Worm (Caenorhabditis elegans) whole organism, L3 larva: ENCODE measurements around the gene C44B9.3.

Experiments used
- R02D3.7 ChIP-seq: fragments of 150-350 bp; optimal IDR thresholded peaks from 2 replicates; lab custom pipeline; 2014; ENCODE audit warnings: missing biosample characterization, missing genetic modification characterization
- ZK546.5 ChIP-seq: sonication (generic microtip); optimal IDR thresholded peaks from 2 replicates; lab custom pipeline; 2017; ENCODE audit warnings: missing biosample characterization, missing genetic modification characterization
- ama-1 ChIP-seq: fragments of 150-350 bp; optimal IDR thresholded peaks from 2 replicates; lab custom pipeline; 2018
- ceh-16 ChIP-seq: sonication (generic microtip); optimal IDR thresholded peaks from 2 replicates; lab custom pipeline; 2017; ENCODE audit warnings: missing biosample characterization, missing genetic modification characterization
- ceh-9 ChIP-seq: sonication (generic microtip); optimal IDR thresholded peaks from 2 replicates; lab custom pipeline; 2018; ENCODE audit warnings: missing biosample characterization, missing genetic modification characterization
- elt-1 ChIP-seq: fragments of 150-350 bp; optimal IDR thresholded peaks from 2 replicates; lab custom pipeline; 2014; ENCODE audit warnings: missing biosample characterization, missing genetic modification characterization
- elt-2 ChIP-seq: sonication (generic microtip); optimal IDR thresholded peaks from 2 replicates; lab custom pipeline; 2016; ENCODE audit warnings: missing genetic modification reagents, mild to moderate bottlenecking, missing genetic modification characterization, missing compliant biosample characterization
- fkh-10 ChIP-seq: sonication (generic microtip); optimal IDR thresholded peaks from 2 replicates; lab custom pipeline; 2017; ENCODE audit warnings: missing biosample characterization, missing genetic modification reagents, missing genetic modification characterization
- fkh-2 ChIP-seq: fragments of 150-350 bp; optimal IDR thresholded peaks from 2 replicates; lab custom pipeline; 2014; ENCODE audit warnings: missing biosample characterization, missing genetic modification reagents, missing genetic modification characterization
- fos-1 ChIP-seq: fragments of 150-350 bp; optimal IDR thresholded peaks from 2 replicates; lab custom pipeline; 2014; ENCODE audit warnings: missing biosample characterization, missing genetic modification characterization
- hmg-11 ChIP-seq: sonication (generic microtip); optimal IDR thresholded peaks from 2 replicates; lab custom pipeline; 2016; ENCODE audit warnings: missing genetic modification characterization, missing compliant biosample characterization
- jun-1 ChIP-seq: fragments of 150-350 bp; optimal IDR thresholded peaks from 2 replicates; lab custom pipeline; 2014; ENCODE audit warnings: missing biosample characterization, missing genetic modification reagents, missing genetic modification characterization
- mdl-1 ChIP-seq: fragments of 150-350 bp; optimal IDR thresholded peaks from 2 replicates; lab custom pipeline; 2014; ENCODE audit warnings: missing biosample characterization, missing genetic modification characterization
- mml-1 ChIP-seq: fragments of 150-350 bp; sonication (generic microtip); optimal IDR thresholded peaks from 3 replicates; lab custom pipeline; 2014; ENCODE audit warnings: missing biosample characterization, missing genetic modification characterization
- nfya-1 ChIP-seq: sonication (generic microtip); optimal IDR thresholded peaks from 2 replicates; lab custom pipeline; 2017; ENCODE audit warnings: missing genetic modification characterization, mild to moderate bottlenecking, missing compliant biosample characterization, antibody characterized with exemption, moderate library complexity; ENCODE audit not compliant: insufficient read depth
- nhr-11 ChIP-seq: fragments of 150-350 bp; optimal IDR thresholded peaks from 2 replicates; lab custom pipeline; 2014; ENCODE audit warnings: missing biosample characterization, missing genetic modification characterization
- nhr-12 ChIP-seq: fragments of 150-350 bp; optimal IDR thresholded peaks from 2 replicates; lab custom pipeline; 2014; ENCODE audit warnings: missing biosample characterization, missing genetic modification characterization
- nhr-23 ChIP-seq: fragments of 150-350 bp; optimal IDR thresholded peaks from 2 replicates; lab custom pipeline; 2014; ENCODE audit warnings: missing biosample characterization, missing genetic modification reagents, missing genetic modification characterization
- nhr-237 ChIP-seq: fragments of 150-350 bp; optimal IDR thresholded peaks from 2 replicates; lab custom pipeline; 2014; ENCODE audit warnings: missing biosample characterization, missing genetic modification characterization
- nhr-25 ChIP-seq: sonication (generic microtip); optimal IDR thresholded peaks from 2 replicates; lab custom pipeline; 2017; ENCODE audit warnings: missing biosample characterization, missing genetic modification characterization
- nhr-28 ChIP-seq: fragments of 150-350 bp; optimal IDR thresholded peaks from 2 replicates; lab custom pipeline; 2014; ENCODE audit warnings: missing biosample characterization, missing genetic modification characterization
- nhr-43 ChIP-seq: sonication (generic microtip); optimal IDR thresholded peaks from 2 replicates; lab custom pipeline; 2016; ENCODE audit warnings: mild to moderate bottlenecking, missing genetic modification characterization, missing compliant biosample characterization; ENCODE audit not compliant: poor library complexity, severe bottlenecking
- nhr-67 ChIP-seq: fragments of 150-350 bp; optimal IDR thresholded peaks from 2 replicates; lab custom pipeline; 2014; ENCODE audit warnings: missing biosample characterization, missing genetic modification characterization
- nhr-77 ChIP-seq: fragments of 150-350 bp; optimal IDR thresholded peaks from 2 replicates; lab custom pipeline; 2014; ENCODE audit warnings: missing biosample characterization, missing genetic modification characterization
- pha-4 ChIP-seq: fragments of 150-350 bp; optimal IDR thresholded peaks from 2 replicates; lab custom pipeline; 2014; ENCODE audit warnings: missing biosample characterization, missing genetic modification reagents, missing genetic modification characterization
- pqm-1 ChIP-seq: fragments of 150-350 bp; optimal IDR thresholded peaks from 2 replicates; lab custom pipeline; 2017; ENCODE audit warnings: missing biosample characterization, missing genetic modification characterization, inconsistent platforms
- skn-1 ChIP-seq: fragments of 150-350 bp; optimal IDR thresholded peaks from 2 replicates; lab custom pipeline; 2014; ENCODE audit warnings: missing biosample characterization, missing genetic modification characterization
- tbx-2 ChIP-seq: sonication (generic microtip); optimal IDR thresholded peaks from 2 replicates; lab custom pipeline; 2016; ENCODE audit warnings: mild to moderate bottlenecking, missing genetic modification characterization, missing compliant biosample characterization
- unc-39 ChIP-seq: sonication (generic microtip); optimal IDR thresholded peaks from 4 replicates; lab custom pipeline; 2017; ENCODE audit warnings: missing biosample characterization, missing genetic modification characterization
- unc-62 ChIP-seq: fragments of 150-350 bp; sonication (generic microtip); optimal IDR thresholded peaks from 4 replicates; lab custom pipeline; 2014; ENCODE audit warnings: missing biosample characterization, missing genetic modification reagents, missing genetic modification characterization
- zag-1 ChIP-seq: fragments of 150-350 bp; optimal IDR thresholded peaks from 2 replicates; lab custom pipeline; 2014; ENCODE audit warnings: missing biosample characterization, missing genetic modification characterization

Gene C44B9.3

DNA sequence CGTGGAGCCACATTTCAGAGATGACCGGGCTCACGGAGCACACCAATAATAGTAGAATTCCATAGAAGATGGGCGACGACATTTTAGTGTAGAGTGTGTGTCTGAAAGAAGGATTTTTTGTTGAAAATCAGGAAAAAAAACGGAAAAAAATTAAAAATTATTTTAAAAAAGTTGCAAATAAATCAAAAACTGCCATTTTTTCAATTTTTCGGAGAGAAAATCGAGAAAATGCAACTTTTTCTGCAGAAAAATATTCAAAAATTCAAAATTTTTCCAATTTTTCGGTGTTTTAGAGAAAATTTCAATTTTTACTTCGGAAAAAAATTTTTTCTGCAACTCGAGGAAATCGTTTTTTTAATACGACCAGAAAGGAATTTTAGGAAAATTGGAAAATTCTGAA lies at the start of gene C44B9.3:
TSS of gene C44B9.3 (minus strand) at position 101 of the 400 bp plus-strand sequence.
- no peak for TF ChIP-seq skn-1
- no peak for TF ChIP-seq ZK546.5 (tag; lab: Kevin White, UChicago)
- TF ChIP-seq fkh-2 (tag; lab: Kevin White, UChicago): no peak
- TF ChIP-seq pha-4 (tag; lab: Kevin White, UChicago): no peak
- TF ChIP-seq, all 47 proteins: peak for 0

DNA sequence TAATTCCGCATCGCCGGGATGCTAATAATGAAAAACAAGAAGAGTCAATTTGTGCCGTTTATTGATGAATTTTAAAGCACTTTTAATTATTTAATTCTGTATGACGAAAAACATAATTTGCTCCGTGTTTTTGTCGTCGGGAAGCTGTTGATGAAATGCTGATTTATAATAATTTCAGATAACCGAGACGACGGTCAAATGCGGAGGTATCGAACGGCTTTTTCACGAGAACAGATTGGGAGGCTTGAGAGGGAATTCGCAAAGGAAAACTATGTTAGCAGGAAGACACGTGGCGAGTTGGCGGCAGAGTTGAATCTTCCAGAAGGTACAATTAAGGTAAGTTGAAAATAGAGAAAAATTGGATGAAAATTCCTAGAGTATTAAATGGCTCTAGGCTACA lies 43.6 kb upstream of the C44B9.3 start:
- TF ChIP-seq nhr-25 (tag; lab: Kevin White, UChicago) (no peak), pqm-1 (tag; lab: Kevin White, UChicago) (no peak), nhr-12 (tag; lab: Kevin White, UChicago) (no peak), unc-39 (tag; lab: Kevin White, UChicago) (no peak), nhr-237 (tag; lab: Kevin White, UChicago) (no peak)

DNA sequence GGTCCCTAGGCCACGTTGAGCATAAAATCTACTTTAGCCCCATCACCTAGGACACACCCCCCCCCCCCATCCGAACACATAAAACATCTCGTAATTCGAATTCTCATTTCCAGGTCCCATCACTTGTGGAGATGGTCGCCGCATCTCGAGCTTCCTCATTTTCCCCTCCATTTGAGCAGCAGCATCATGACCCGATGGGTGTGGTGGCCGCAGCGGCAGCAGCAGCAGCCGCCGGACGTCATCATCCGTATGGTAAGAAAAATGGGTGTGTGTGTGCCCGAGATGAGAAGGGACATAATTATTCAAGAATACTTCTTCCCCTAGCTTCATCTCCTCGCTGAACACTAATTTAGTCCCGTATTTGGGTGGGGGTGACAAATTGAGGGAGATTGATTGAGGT lies 41.5 kb upstream of the C44B9.3 start:
- no peak for TF ChIP-seq ZK546.5 (tag; lab: Kevin White, UChicago)
- TF ChIP-seq R02D3.7: no peak
- TF ChIP-seq ama-1 (lab: Kevin White, UChicago): no peak
- TF ChIP-seq unc-39 (tag; lab: Kevin White, UChicago): no peak
- TF ChIP-seq nhr-43 (tag; lab: Kevin White, UChicago): no peak

DNA sequence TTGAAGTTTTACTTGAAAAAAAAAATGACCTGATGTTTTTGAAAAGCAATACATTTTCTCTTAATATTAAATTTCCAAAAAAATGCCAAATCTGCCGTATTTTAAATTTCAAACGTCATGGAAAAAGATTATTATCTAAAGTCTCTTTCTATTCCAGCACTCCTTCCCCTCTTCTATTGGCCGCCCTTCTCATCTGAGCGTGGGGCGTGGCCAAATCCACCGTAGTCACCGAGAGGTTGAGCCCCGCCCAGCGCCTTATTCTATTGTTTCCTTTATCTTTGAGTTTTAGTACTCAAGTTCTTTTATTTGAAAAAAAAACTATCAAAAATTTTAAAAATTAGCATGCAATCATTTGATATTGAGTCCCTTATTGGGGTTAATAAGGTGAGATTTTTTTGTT lies 40.1 kb upstream of the C44B9.3 start, which contains the start of gene vab-7:
TSS of gene vab-7 (plus strand) at position 301 of the 400 bp plus-strand sequence.
- TF ChIP-seq mml-1 (no peak), nfya-1 (peak; percentile 62), fkh-10 (GFP tag; lab: Kevin White, UChicago) (no peak), hmg-11 (tag; lab: Kevin White, UChicago) (no peak)

DNA sequence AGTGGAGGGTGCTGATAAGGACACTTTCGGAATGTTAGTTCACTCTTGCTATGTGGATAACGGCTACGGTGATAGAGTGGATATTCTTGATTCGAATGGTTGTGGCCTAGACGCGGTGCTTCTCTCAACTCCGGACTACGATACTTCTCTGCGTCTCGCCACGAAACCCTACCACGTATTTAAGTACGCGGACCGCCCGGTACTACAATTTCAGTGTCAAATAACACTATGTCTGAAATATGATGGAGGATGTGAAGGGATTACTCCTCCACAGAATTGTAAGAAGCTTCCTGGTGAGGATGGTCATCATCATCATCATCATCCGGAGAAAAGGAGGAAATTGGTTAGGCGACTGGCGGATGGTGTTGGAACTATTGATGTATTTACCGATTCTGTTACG lies 35.0 kb upstream of the C44B9.3 start:
- TF ChIP-seq zag-1: no peak
- TF ChIP-seq ceh-9: no peak
- TF ChIP-seq ama-1 (lab: Kevin White, UChicago): no peak
- TF ChIP-seq unc-62 (GFP tag; lab: Kevin White, UChicago): no peak
- TF ChIP-seq nhr-77: no peak
- no peak for TF ChIP-seq jun-1
- no peak for TF ChIP-seq nhr-28 (tag; lab: Kevin White, UChicago)
- TF ChIP-seq fos-1: no peak
- no peak for TF ChIP-seq nhr-67 (tag; lab: Kevin White, UChicago)
- no peak for TF ChIP-seq fkh-2 (tag; lab: Kevin White, UChicago)
- TF ChIP-seq nhr-23 (tag; lab: Kevin White, UChicago): no peak
- TF ChIP-seq nhr-11 (tag; lab: Kevin White, UChicago): no peak

DNA sequence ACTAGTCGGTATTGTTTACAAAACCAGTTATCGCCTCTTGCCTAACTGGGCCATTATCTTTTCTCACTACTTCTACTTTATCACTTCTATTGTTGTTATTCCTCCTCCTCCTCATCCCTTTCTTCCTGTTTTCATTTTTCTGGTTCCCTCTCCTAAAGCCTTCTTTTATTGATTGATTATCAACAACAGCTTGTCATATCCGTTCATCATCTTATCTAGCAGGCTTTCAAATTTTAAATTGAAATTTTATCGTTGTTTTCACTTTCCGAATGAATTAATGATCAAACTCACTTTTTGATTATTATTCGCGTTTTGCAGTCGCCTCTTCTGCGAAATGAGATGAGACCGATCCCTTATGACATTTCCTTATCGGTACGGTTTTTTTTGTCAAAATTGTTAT lies 31.2 kb upstream of the C44B9.3 start, which contains the start of gene cut-6:
TSS of gene cut-6 (plus strand) at position 301 of the 400 bp plus-strand sequence.
- TF ChIP-seq nhr-23 (tag; lab: Kevin White, UChicago) (peak; percentile 6), nhr-77 (no peak), unc-62 (GFP tag; lab: Kevin White, UChicago) (no peak)

DNA sequence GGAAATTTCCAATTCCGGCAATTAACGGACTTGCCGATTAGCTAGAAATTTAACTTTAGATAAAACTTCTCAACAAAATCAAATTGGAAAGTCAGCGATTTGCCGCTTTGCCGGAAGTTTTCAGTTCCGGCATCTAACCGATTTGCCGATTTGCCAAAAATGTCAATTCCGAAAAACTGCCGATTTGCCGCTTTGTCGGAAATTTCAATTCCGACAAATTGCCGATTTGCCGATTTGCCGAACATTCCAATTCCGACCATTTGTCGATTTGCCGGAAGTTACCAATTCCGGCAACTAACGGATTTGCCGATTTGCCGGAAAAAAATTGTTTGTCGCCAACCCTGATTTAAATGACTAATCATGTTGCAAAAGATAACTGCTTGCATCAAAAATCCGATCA lies 29.2 kb upstream of the C44B9.3 start:
- TF ChIP-seq ceh-9: no peak
- TF ChIP-seq fkh-2 (tag; lab: Kevin White, UChicago): no peak
- no peak for TF ChIP-seq nhr-12 (tag; lab: Kevin White, UChicago)
- TF ChIP-seq nhr-28 (tag; lab: Kevin White, UChicago): no peak
- TF ChIP-seq nhr-77: no peak
- no peak for TF ChIP-seq R02D3.7
- no peak for TF ChIP-seq unc-39 (tag; lab: Kevin White, UChicago)
- TF ChIP-seq elt-1 (tag; lab: Kevin White, UChicago): no peak
- no peak for TF ChIP-seq mdl-1 (tag; lab: Kevin White, UChicago)
- TF ChIP-seq ceh-16 (tag; lab: Kevin White, UChicago): no peak
- no peak for TF ChIP-seq pha-4 (tag; lab: Kevin White, UChicago)
- no peak for TF ChIP-seq nhr-237 (tag; lab: Kevin White, UChicago)
- no peak for TF ChIP-seq fkh-10 (GFP tag; lab: Kevin White, UChicago)
- no peak for TF ChIP-seq tbx-2 (tag; lab: Kevin White, UChicago)
- TF ChIP-seq skn-1: no peak
- TF ChIP-seq elt-2 (tag; lab: Kevin White, UChicago): no peak
- TF ChIP-seq ZK546.5 (tag; lab: Kevin White, UChicago): no peak
